Worm (Caenorhabditis elegans): Measurements from ENCODE around the gene T05A8.1.
"Not testable (repeated sequence)": the region's sequence is repeated elsewhere in the genome, so short reads cannot be mapped to it uniquely, and the experiment has no call there.

- not testable (repeated sequence) for TF ChIP-seq klf-2 (GFP tag; conservative IDR thresholded peaks at IDR 0.05); ztf-29 (GFP tag; IDR thresholded peaks at IDR 0.05); flt-1 (GFP tag; IDR thresholded peaks at IDR 0.05); med-1 (GFP tag; optimal IDR thresholded peaks at IDR 0.05; ENCODE audit: insufficient read depth); ref-1 (GFP tag; conservative IDR thresholded peaks at IDR 0.05); ztf-23 (GFP tag; IDR thresholded peaks at IDR 0.05); cog-1 (tag; optimal IDR thresholded peaks at IDR 0.05); T22C8.4 (GFP tag; IDR thresholded peaks at IDR 0.05)
Measured at ce11 chrII:2673534-2673933, 36.3 kb downstream of the T05A8.1 start, which contains the start of the genes F22E5.20 and F22E5.1.

Measured in whole organism, midembryonic.